Worm (Caenorhabditis elegans) whole organism, mixed stage, embryonic: ENCODE measurements around the gene F44B9.9.

Source experiments
- snpc-4 ChIP-seq: fragments of 150-350 bp; optimal IDR thresholded peaks from 2 replicates; lab custom pipeline; 2014; ENCODE audit warnings: missing biosample characterization, missing genetic modification characterization
- ztf-11 ChIP-seq: fragments of 150-350 bp; optimal IDR thresholded peaks from 2 replicates; lab custom pipeline; 2014; ENCODE audit warnings: missing biosample characterization, missing genetic modification characterization

DNA sequence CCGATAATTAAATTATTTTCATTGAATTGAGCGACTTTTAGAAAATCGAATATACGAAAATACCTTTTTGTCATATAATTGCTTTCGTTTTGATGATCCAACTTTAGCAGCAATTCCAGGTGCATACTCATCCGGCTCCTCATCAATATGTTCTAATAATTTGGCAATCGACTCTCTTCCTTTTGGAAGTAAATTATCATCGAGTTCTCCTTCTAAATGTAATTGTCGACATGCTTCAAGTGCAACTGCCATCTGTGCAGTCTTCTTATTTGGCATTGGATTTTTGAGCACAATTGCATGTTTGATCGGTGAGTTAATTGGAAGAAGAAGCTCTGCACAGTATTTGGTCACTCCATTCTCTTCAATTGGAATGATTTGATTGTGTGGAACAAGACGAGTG is 46.3 kb upstream of the F44B9.9 start:
- TF ChIP-seq ztf-11 (tag; lab: Kevin White, UChicago) (no peak), snpc-4 (tag; lab: Kevin White, UChicago) (no peak)
